Fruit fly (Drosophila melanogaster) whole organism: ENCODE measurements around the gene CG17140.

Experiments
- CG8478 ChIP-seq: fragments of >200 bp; optimal IDR thresholded peaks from 2 replicates; lab custom pipeline; 2018; ENCODE audit warnings: inconsistent platforms
- psq ChIP-seq: fragments of >200 bp; optimal IDR thresholded peaks from 2 replicates; lab custom pipeline; 2017

DNA sequence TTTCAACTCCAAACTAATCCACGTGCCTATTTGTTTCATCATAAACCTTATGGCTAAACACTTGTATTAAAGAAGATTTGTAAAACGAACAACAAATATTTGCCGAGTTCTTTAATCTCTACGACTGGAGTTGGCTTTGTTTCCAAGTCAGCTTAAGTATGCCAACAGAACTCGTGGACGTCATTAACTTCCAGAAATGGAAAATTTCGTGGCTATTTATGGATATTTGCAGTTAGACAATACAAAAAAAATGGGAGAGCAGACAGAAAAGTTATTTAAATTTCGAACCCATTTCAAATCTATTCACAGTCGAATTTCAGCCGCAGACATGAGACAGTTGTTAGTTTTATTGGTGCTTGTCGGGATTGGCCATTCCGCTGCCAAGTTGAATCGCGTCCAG is 25.1 kb downstream of the CG17140 start, which contains the start of gene CG17134:
- TF ChIP-seq psq (lab: Kevin White, UChicago) (no peak), CG8478 (lab: Kevin White, UChicago) (no peak)
